Worm (Caenorhabditis elegans) whole organism, young adult: Measurements from ENCODE around the gene oxi-1.

Experiments used
- C06A6.2 ChIP-seq: fragments of 200-800 bp; sonication (Bioruptor generic); conservative IDR thresholded peaks from 2 replicates; pipeline ENCODE4 v1.3.6; 2022; ENCODE audit warnings: missing genetic modification characterization, missing compliant biosample characterization
- Y53G8AR.9 ChIP-seq: fragments of 200-800 bp; sonication (Bioruptor generic); conservative IDR thresholded peaks from 2 replicates; pipeline ENCODE4 v1.3.6; 2022; ENCODE audit warnings: missing genetic modification reagents, missing genetic modification characterization, missing compliant biosample characterization
- ama-1 ChIP-seq, 3 experiments: fragments of 150-350 bp in 1 of 3; sonication (generic microtip) in 2 of 3; optimal IDR thresholded peaks; 2 replicates each; lab custom pipeline; 2014 to 2018; ENCODE audit warnings: missing biosample characterization in 2 of 3, missing genetic modification characterization in 2 of 3, missing genetic modification reagents in 2 of 3
- aptf-2 ChIP-seq: fragments of 200-800 bp; sonication (Bioruptor generic); conservative IDR thresholded peaks from 2 replicates; pipeline ENCODE4 v1.3.6; 2022; ENCODE audit warnings: missing genetic modification reagents, missing genetic modification characterization, missing compliant biosample characterization
- athp-1 ChIP-seq: sonication (generic microtip); optimal IDR thresholded peaks from 2 replicates; lab custom pipeline; 2017; ENCODE audit warnings: mild to moderate bottlenecking, missing genetic modification characterization, missing compliant biosample characterization
- him-1 ChIP-seq: sonication (generic microtip); optimal IDR thresholded peaks from 2 replicates; lab custom pipeline; 2016; ENCODE audit warnings: missing genotype, missing genetic modification reagents, missing genetic modification characterization, missing compliant biosample characterization
- snpc-4 ChIP-seq, 5 experiments: fragments of 150-350 bp in 1 of 5; sonication (generic microtip) in 4 of 5; optimal IDR thresholded peaks; 2 replicates each; lab custom pipeline; 2014 to 2018; ENCODE audit warnings: missing genetic modification characterization in 5 of 5, missing biosample characterization in 3 of 5, antibody characterized with exemption in 2 of 5, mild to moderate bottlenecking in 2 of 5, missing compliant biosample characterization in 2 of 5, missing genotype in 2 of 5, moderate library complexity in 2 of 5, missing genetic modification reagents in 1 of 5

DNA sequence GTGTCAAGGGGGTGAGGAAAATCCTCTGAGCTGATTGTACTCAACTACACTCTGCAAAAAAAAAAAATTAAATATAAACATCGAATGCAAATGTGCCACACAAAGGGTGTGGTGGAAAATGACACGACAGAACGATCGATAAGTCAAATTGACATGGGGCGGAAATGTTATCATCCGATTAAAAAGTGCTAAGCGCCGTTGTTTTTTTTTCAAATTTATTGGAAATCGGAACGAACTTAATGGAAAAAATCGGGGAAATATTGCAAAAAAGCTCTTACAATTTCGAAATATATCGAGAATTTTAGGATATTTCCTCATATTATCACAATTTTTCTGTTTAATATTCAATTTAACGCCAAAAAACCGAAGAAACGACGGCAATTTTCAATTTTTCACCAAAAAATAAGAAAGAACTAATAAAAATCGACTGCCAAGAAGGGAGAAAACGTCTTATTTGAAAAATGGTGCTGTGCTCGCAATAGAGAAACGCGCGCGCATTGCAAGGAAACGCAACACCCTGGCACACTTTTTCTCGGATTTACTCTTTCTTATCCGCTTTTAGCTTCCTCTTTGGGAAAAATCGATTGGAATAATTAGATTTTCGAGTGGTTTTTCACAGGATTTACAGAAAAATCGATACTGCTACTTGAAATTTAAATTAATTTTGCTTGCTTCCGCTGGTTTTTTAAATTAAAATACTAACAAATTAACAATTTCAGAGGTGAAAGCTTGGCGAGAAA lies 10.7 kb downstream of the oxi-1 start, which contains the start of the genes cey-4 and vps-50:
- TF ChIP-seq snpc-4 (GFP tag; optimal IDR thresholded peaks at IDR 0.05; lab: Kevin White, UChicago) (no peak), snpc-4 (tag; optimal IDR thresholded peaks at IDR 0.05; lab: Kevin White, UChicago) (no peak), aptf-2 (no peak), Y53G8AR.9 (GFP tag; lab: Robert Waterston, UW) (no peak), him-1 (tag; lab: Kevin White, UChicago) (no peak), C06A6.2 (no peak), ama-1 (optimal IDR thresholded peaks at IDR 0.05; lab: Kevin White, UChicago) (no peak), ama-1 (GFP tag; optimal IDR thresholded peaks at IDR 0.05; lab: Kevin White, UChicago) (no peak), athp-1 (tag; lab: Kevin White, UChicago) (no peak)
